Fruit fly (Drosophila melanogaster) whole organism, embryonic: Measurements from ENCODE around the gene CG11843.

Experiments
- B-H2 ChIP-seq: fragments of 200-800 bp; sonication (Bioruptor generic); optimal IDR thresholded peaks from 2 replicates; lab custom pipeline; 2018; ENCODE audit warnings: missing biosample characterization, mild to moderate bottlenecking, missing genetic modification characterization
- CG10654 ChIP-seq: fragments of 200-800 bp; sonication (Bioruptor generic); optimal IDR thresholded peaks from 2 replicates; lab custom pipeline; 2016; ENCODE audit warnings: missing biosample characterization, missing genetic modification characterization
- CG12219 ChIP-seq: fragments of 200-800 bp; sonication (Bioruptor generic); optimal IDR thresholded peaks from 3 replicates; lab custom pipeline; 2018; ENCODE audit warnings: missing biosample characterization, mild to moderate bottlenecking, missing genetic modification characterization
- CG12391 ChIP-seq: fragments of 200-800 bp; sonication (Bioruptor generic); optimal IDR thresholded peaks from 3 replicates; lab custom pipeline; 2018; ENCODE audit warnings: missing biosample characterization, mild to moderate bottlenecking, missing genetic modification characterization, moderate library complexity
- CG12659 ChIP-seq: fragments of 200-800 bp; sonication (Bioruptor generic); optimal IDR thresholded peaks from 3 replicates; lab custom pipeline; 2017; ENCODE audit warnings: mild to moderate bottlenecking, missing biosample characterization, missing genetic modification reagents, missing genetic modification characterization
- CG12769 ChIP-seq: fragments of 200-800 bp; sonication (Bioruptor generic); optimal IDR thresholded peaks from 2 replicates; lab custom pipeline; 2019; ENCODE audit warnings: missing biosample characterization, mild to moderate bottlenecking, missing genetic modification characterization, moderate library complexity
- CG13894 ChIP-seq: fragments of 200-800 bp; sonication (Bioruptor generic); optimal IDR thresholded peaks from 3 replicates; lab custom pipeline; 2018; ENCODE audit warnings: missing biosample characterization, mild to moderate bottlenecking, missing genetic modification characterization, moderate library complexity
- CG16863 ChIP-seq: fragments of 200-800 bp; sonication (Bioruptor generic); optimal IDR thresholded peaks from 3 replicates; lab custom pipeline; 2016; ENCODE audit warnings: missing biosample characterization, missing genetic modification characterization
- CG17361 ChIP-seq: fragments of 200-800 bp; sonication (Bioruptor generic); IDR thresholded peaks from 3 replicates; pipeline ENCODE4 v1.3.6; 2022; ENCODE audit warnings: missing biosample characterization, missing genetic modification characterization
- CG18262 ChIP-seq: fragments of 200-800 bp; optimal IDR thresholded peaks from 3 replicates; lab custom pipeline; 2019; ENCODE audit warnings: missing biosample characterization, mild to moderate bottlenecking, missing genetic modification characterization, moderate library complexity
- CG2678 ChIP-seq: fragments of 200-800 bp; sonication (Bioruptor generic); optimal IDR thresholded peaks from 3 replicates; lab custom pipeline; 2019; ENCODE audit warnings: missing biosample characterization, mild to moderate bottlenecking, missing genetic modification characterization, moderate library complexity
- CG31441 ChIP-seq: fragments of 200-800 bp; sonication (Bioruptor generic); IDR thresholded peaks from 2 replicates; pipeline ENCODE4 v1.3.6; 2022; ENCODE audit warnings: missing biosample characterization, missing genetic modification characterization
- CG34224 ChIP-seq: fragments of 200-800 bp; sonication (Bioruptor generic); IDR thresholded peaks from 3 replicates; pipeline ENCODE4 v1.3.6; 2022; ENCODE audit warnings: missing biosample characterization, missing genetic modification characterization; ENCODE audit not compliant: partially characterized antibody
- CG42726 ChIP-seq: fragments of 200-800 bp; sonication (Bioruptor generic); IDR thresholded peaks from 2 replicates; pipeline ENCODE4 v1.3.6; 2022; ENCODE audit warnings: missing biosample characterization, missing genetic modification characterization; ENCODE audit not compliant: partially characterized antibody
- CG4617 ChIP-seq: fragments of 200-800 bp; sonication (Bioruptor generic); optimal IDR thresholded peaks from 3 replicates; lab custom pipeline; 2016; ENCODE audit warnings: missing biosample characterization, missing genetic modification characterization, borderline replicate concordance
- CG6175 ChIP-seq: fragments of 200-800 bp; sonication (Bioruptor generic); IDR thresholded peaks from 3 replicates; pipeline ENCODE4 v1.3.6; 2022; ENCODE audit warnings: missing biosample characterization, missing genetic modification characterization
- CG6272 ChIP-seq: fragments of 200-800 bp; sonication (Bioruptor generic); IDR thresholded peaks from 2 replicates; pipeline ENCODE4 v1.3.6; 2022; ENCODE audit warnings: missing biosample characterization, missing genetic modification characterization
- CG7786 ChIP-seq: fragments of 200-800 bp; sonication (Bioruptor generic); optimal IDR thresholded peaks from 2 replicates; lab custom pipeline; 2016; ENCODE audit warnings: missing biosample characterization, missing genetic modification characterization
- CG8388 ChIP-seq: fragments of 200-800 bp; sonication (Bioruptor generic); optimal IDR thresholded peaks from 2 replicates; lab custom pipeline; 2019; ENCODE audit warnings: missing biosample characterization, mild to moderate bottlenecking, missing genetic modification characterization, moderate library complexity
- Gug ChIP-seq: fragments of 200-800 bp; sonication (Bioruptor generic); IDR thresholded peaks from 4 replicates; pipeline ENCODE4 v1.3.6; 2022; ENCODE audit warnings: missing biosample characterization, missing genetic modification characterization
- Optix ChIP-seq: fragments of 200-800 bp; sonication (Bioruptor generic); IDR thresholded peaks from 3 replicates; pipeline ENCODE4 v1.3.6; 2022; ENCODE audit warnings: missing biosample characterization, missing genetic modification characterization
- Scr ChIP-seq: fragments of 200-800 bp; sonication (Bioruptor generic); IDR thresholded peaks from 2 replicates; pipeline ENCODE4 v1.3.6; 2022; ENCODE audit warnings: missing biosample characterization, missing genetic modification characterization; ENCODE audit not compliant: partially characterized antibody
- Spps ChIP-seq: fragments of 200-800 bp; sonication (Bioruptor generic); optimal IDR thresholded peaks from 2 replicates; lab custom pipeline; 2018; ENCODE audit warnings: missing biosample characterization, mild to moderate bottlenecking, missing genetic modification characterization
- Xrp1 ChIP-seq: fragments of 200-800 bp; sonication (Bioruptor generic); IDR thresholded peaks from 2 replicates; pipeline ENCODE4 v1.3.6; 2022; ENCODE audit warnings: missing biosample characterization, missing genetic modification characterization
- crc ChIP-seq: fragments of 200-800 bp; sonication (Bioruptor generic); optimal IDR thresholded peaks from 2 replicates; lab custom pipeline; 2016; ENCODE audit warnings: missing biosample characterization, missing genetic modification characterization
- crp ChIP-seq, 2 experiments: fragments of 200-800 bp; sonication (Bioruptor generic); optimal IDR thresholded peaks; 2 replicates in 1 of 2; 3 replicates in 1 of 2; lab custom pipeline; 2017; ENCODE audit warnings: missing biosample characterization in 2 of 2, missing genetic modification characterization in 2 of 2, mild to moderate bottlenecking in 1 of 2, moderate library complexity in 1 of 2
- cwo ChIP-seq: fragments of 200-800 bp; sonication (Bioruptor generic); optimal IDR thresholded peaks from 3 replicates; lab custom pipeline; 2017; ENCODE audit warnings: missing biosample characterization, missing genetic modification characterization, mild to moderate bottlenecking, moderate library complexity, missing genetic modification reagents
- da ChIP-seq: fragments of 200-800 bp; sonication (Bioruptor generic); optimal IDR thresholded peaks from 2 replicates; lab custom pipeline; 2016; ENCODE audit warnings: missing biosample characterization, missing genetic modification characterization
- exex ChIP-seq: fragments of 200-800 bp; sonication (Bioruptor generic); optimal IDR thresholded peaks from 4 replicates; lab custom pipeline; 2018; ENCODE audit warnings: missing biosample characterization, mild to moderate bottlenecking, missing genetic modification characterization, moderate library complexity
- fd96Cb ChIP-seq: fragments of 200-800 bp; sonication (Bioruptor generic); optimal IDR thresholded peaks from 2 replicates; lab custom pipeline; 2018; ENCODE audit warnings: missing biosample characterization, mild to moderate bottlenecking, missing genetic modification characterization, moderate library complexity
- fru ChIP-seq: fragments of >200 bp; optimal IDR thresholded peaks from 2 replicates; lab custom pipeline; 2017
- ftz-f1 ChIP-seq: fragments of 200-800 bp; sonication (Bioruptor generic); optimal IDR thresholded peaks from 2 replicates; lab custom pipeline; 2016; ENCODE audit warnings: missing biosample characterization, missing genetic modification characterization
- gem ChIP-seq: fragments of 200-800 bp; sonication (Bioruptor generic); optimal IDR thresholded peaks from 2 replicates; lab custom pipeline; 2019; ENCODE audit warnings: missing biosample characterization, mild to moderate bottlenecking, missing genetic modification characterization, moderate library complexity
- gsb-n ChIP-seq: fragments of 200-800 bp; sonication (Bioruptor generic); optimal IDR thresholded peaks from 3 replicates; lab custom pipeline; 2018; ENCODE audit warnings: missing biosample characterization, mild to moderate bottlenecking, missing genetic modification characterization
- hkb ChIP-seq, 2 experiments: fragments of 200-800 bp in 1 of 2; fragments of >200 bp in 1 of 2; sonication (Bioruptor generic) in 1 of 2; IDR thresholded peaks in 1 of 2; optimal IDR thresholded peaks in 1 of 2; 2 replicates each; pipeline versions ENCODE4 v1.3.6 to Lab custom; 2017 to 2022; ENCODE audit warnings: missing biosample characterization in 1 of 2, missing genetic modification characterization in 1 of 2
- insv ChIP-seq, 2 experiments: fragments of 200-800 bp; sonication (Bioruptor generic); optimal IDR thresholded peaks; 3 replicates each; lab custom pipeline; 2016 to 2018; ENCODE audit warnings: missing biosample characterization in 2 of 2, missing genetic modification characterization in 2 of 2
- jing ChIP-seq: fragments of 200-800 bp; sonication (Bioruptor generic); optimal IDR thresholded peaks from 2 replicates; lab custom pipeline; 2018; ENCODE audit warnings: missing biosample characterization, mild to moderate bottlenecking, missing genetic modification characterization
- nom ChIP-seq: fragments of 200-800 bp; sonication (Bioruptor generic); optimal IDR thresholded peaks from 2 replicates; lab custom pipeline; 2017; ENCODE audit warnings: missing biosample characterization, missing genetic modification characterization, mild to moderate bottlenecking, moderate library complexity, missing genetic modification reagents
- peb ChIP-seq: fragments of 200-800 bp; sonication (Bioruptor generic); IDR thresholded peaks from 2 replicates; pipeline ENCODE4 v1.3.6; 2022; ENCODE audit warnings: missing biosample characterization, missing genetic modification characterization
- pnt ChIP-seq: fragments of 200-800 bp; sonication (Bioruptor generic); optimal IDR thresholded peaks from 3 replicates; lab custom pipeline; 2016; ENCODE audit warnings: missing biosample characterization, missing genetic modification characterization
- rib ChIP-seq: fragments of 200-800 bp; sonication (Bioruptor generic); IDR thresholded peaks from 2 replicates; pipeline ENCODE4 v1.3.6; 2022; ENCODE audit warnings: missing biosample characterization, missing genetic modification characterization
- salm ChIP-seq: fragments of 200-800 bp; sonication (Bioruptor generic); optimal IDR thresholded peaks from 2 replicates; lab custom pipeline; 2018; ENCODE audit warnings: missing biosample characterization, mild to moderate bottlenecking, missing genetic modification characterization
- seq ChIP-seq: fragments of 200-800 bp; sonication (Bioruptor generic); IDR thresholded peaks from 2 replicates; pipeline ENCODE4 v1.3.6; 2022; ENCODE audit warnings: missing biosample characterization, missing genetic modification characterization
- shn ChIP-seq: fragments of 200-800 bp; sonication (Bioruptor generic); optimal IDR thresholded peaks from 3 replicates; lab custom pipeline; 2016; ENCODE audit warnings: missing biosample characterization, missing genetic modification characterization
- sna ChIP-seq: fragments of 200-800 bp; sonication (Bioruptor generic); IDR thresholded peaks from 2 replicates; pipeline ENCODE4 v1.3.6; 2022; ENCODE audit warnings: missing biosample characterization, missing genetic modification characterization; ENCODE audit not compliant: partially characterized antibody
- sug ChIP-seq: fragments of 200-800 bp; optimal IDR thresholded peaks from 2 replicates; lab custom pipeline; 2019; ENCODE audit warnings: missing biosample characterization, mild to moderate bottlenecking, missing genetic modification characterization, moderate library complexity
- unc-4 ChIP-seq: fragments of 200-800 bp; sonication (Bioruptor generic); IDR thresholded peaks from 2 replicates; pipeline ENCODE4 v1.3.6; 2022; ENCODE audit warnings: missing biosample characterization, missing genetic modification characterization; ENCODE audit not compliant: partially characterized antibody

The CG11843 gene

dm6 chr3R:29087926-29088487 lies 33.9 kb downstream of the CG11843 start (continued):
- TF ChIP-seq CG12219 (GFP tag; lab: Kevin White, UChicago) = no peak
- TF ChIP-seq crp (GFP tag; optimal IDR thresholded peaks at IDR 0.05; lab: Kevin White, UChicago) = no peak
- TF ChIP-seq CG18262 (tag; lab: Kevin White, UChicago) = no peak
- TF ChIP-seq jing (GFP tag; lab: Kevin White, UChicago) = no peak
- peak; percentile 21 for TF ChIP-seq gsb-n
- peak; percentile 76 for TF ChIP-seq nom (GFP tag; lab: Kevin White, UChicago)
- no peak for TF ChIP-seq CG12391 (tag; lab: Kevin White, UChicago)
- no peak for TF ChIP-seq CG10654 (GFP tag; lab: Kevin White, UChicago)
- TF ChIP-seq CG12659 (GFP tag; lab: Kevin White, UChicago) = no peak
- no peak for TF ChIP-seq CG17361 (GFP tag; lab: Robert Waterston, UW)
- no peak for TF ChIP-seq sug (tag; lab: Kevin White, UChicago)
- TF ChIP-seq da = no peak
- 0 out of 2 replicates have a peak, but pooled peaks have one; percentile 20 for TF ChIP-seq CG42726 (GFP tag; lab: Robert Waterston, UW)

DNA sequence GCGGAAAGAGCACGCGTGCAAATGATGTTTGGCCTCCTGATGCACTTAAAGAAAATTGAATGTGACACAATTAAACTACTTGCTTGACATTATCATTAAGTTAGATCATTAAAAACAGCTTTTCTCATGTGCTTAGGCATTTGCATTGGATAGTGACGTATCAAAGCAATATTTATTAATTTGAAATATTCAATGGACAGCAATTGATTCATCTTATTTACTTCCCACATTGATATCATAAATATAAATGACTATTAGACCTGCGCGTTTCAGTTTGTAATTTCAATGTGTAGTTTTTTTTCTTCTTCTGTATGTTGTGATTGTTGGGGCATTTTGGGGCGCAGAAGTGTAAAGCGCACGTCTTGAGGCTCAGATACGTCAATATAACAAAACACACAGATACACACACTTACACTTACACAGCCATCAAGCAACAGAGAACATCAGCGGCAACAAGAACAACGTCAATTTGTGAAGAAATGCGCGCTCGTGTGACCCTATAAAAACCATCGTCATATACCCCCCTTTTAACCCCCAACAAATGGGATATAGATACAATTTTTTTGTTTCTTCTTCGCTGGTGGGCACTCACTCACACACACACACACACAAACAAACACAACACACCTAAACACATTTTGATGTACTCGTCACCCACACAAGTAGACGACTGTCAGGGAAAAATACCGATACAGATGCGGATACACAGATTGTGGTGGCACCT lies 35.0 kb downstream of the CG11843 start:
- TF ChIP-seq shn (GFP tag; lab: Kevin White, UChicago) = peak; percentile 52
- TF ChIP-seq CG13894 (tag; lab: Kevin White, UChicago) = no peak
- TF ChIP-seq Gug (GFP tag; lab: Robert Waterston, UW) = peak; percentile 45; the same call in 3 of the 4 replicates
- peak; percentile 86 for TF ChIP-seq CG2678 (tag; lab: Kevin White, UChicago)
- TF ChIP-seq exex (tag; lab: Kevin White, UChicago) = peak; percentile 27
- no peak for TF ChIP-seq unc-4 (GFP tag; lab: Robert Waterston, UW)
- no peak for TF ChIP-seq rib
- TF ChIP-seq B-H2 (GFP tag; lab: Kevin White, UChicago) = no peak
- TF ChIP-seq CG34224 (GFP tag; lab: Robert Waterston, UW) = no peak
- TF ChIP-seq CG6272 (GFP tag; lab: Robert Waterston, UW) = no peak
- TF ChIP-seq gem = peak; percentile 86
- TF ChIP-seq CG31441 = peak; percentile 77
- peak; percentile 16 for TF ChIP-seq CG16863 (GFP tag; lab: Kevin White, UChicago)
- peak; percentile 59; the same call in 1 of the 2 replicates for TF ChIP-seq seq (GFP tag; lab: Robert Waterston, UW)
- peak; percentile 49 for TF ChIP-seq cwo (GFP tag; lab: Kevin White, UChicago)
- TF ChIP-seq Optix (GFP tag; lab: Robert Waterston, UW) = no peak
- no peak for TF ChIP-seq Scr (GFP tag; lab: Robert Waterston, UW)
- peak; percentile 59 for TF ChIP-seq pnt (GFP tag; lab: Kevin White, UChicago)
- TF ChIP-seq CG4617 (GFP tag; lab: Kevin White, UChicago) = no peak
- no peak for TF ChIP-seq sna (GFP tag; lab: Robert Waterston, UW)
- TF ChIP-seq CG7786 (GFP tag; lab: Kevin White, UChicago) = peak; percentile 57
- no peak for TF ChIP-seq hkb (optimal IDR thresholded peaks at IDR 0.05; lab: Kevin White, UChicago)
- peak; percentile 81 for TF ChIP-seq hkb (GFP tag; IDR thresholded peaks at IDR 0.05; lab: Robert Waterston, UW)
- TF ChIP-seq CG6175 (GFP tag; lab: Robert Waterston, UW) = no peak
- peak; percentile 36 for TF ChIP-seq Spps
- TF ChIP-seq insv (GFP tag; optimal IDR thresholded peaks at IDR 0.05; lab: Kevin White, UChicago) = no peak
- peak; percentile 36 for TF ChIP-seq CG12769
- TF ChIP-seq CG8388 (GFP tag; lab: Kevin White, UChicago) = peak; percentile 78
- peak; percentile 82 for TF ChIP-seq Xrp1
- no peak for TF ChIP-seq ftz-f1 (GFP tag; lab: Kevin White, UChicago)
- TF ChIP-seq fru (lab: Kevin White, UChicago) = no peak
- peak; percentile 20 for TF ChIP-seq crc
- TF ChIP-seq fd96Cb (tag; lab: Kevin White, UChicago) = peak; percentile 85
- no peak for TF ChIP-seq salm (tag; lab: Kevin White, UChicago)
- 0 out of 2 replicates have a peak, but pooled peaks have one; percentile 49 for TF ChIP-seq peb (GFP tag; lab: Robert Waterston, UW)
